Worm (Caenorhabditis elegans) whole organism, midembryonic: Measurements from ENCODE around the gene C18A3.7.

ENCODE experiments used
- T22C8.4 ChIP-seq: fragments of 200-800 bp; sonication (Bioruptor generic); IDR thresholded peaks from 2 replicates; pipeline ENCODE4 v1.3.6; 2022; ENCODE audit warnings: missing genetic modification characterization, missing compliant biosample characterization
- cog-1 ChIP-seq: sonication (generic microtip); optimal IDR thresholded peaks from 2 replicates; lab custom pipeline; 2016; ENCODE audit warnings: missing genetic modification characterization, missing compliant biosample characterization
- flt-1 ChIP-seq: fragments of 200-800 bp; sonication (Bioruptor generic); IDR thresholded peaks from 2 replicates; pipeline ENCODE4 v1.3.6; 2022; ENCODE audit warnings: missing genetic modification characterization, missing compliant biosample characterization
- klf-2 ChIP-seq: fragments of 200-800 bp; sonication (Bioruptor generic); conservative IDR thresholded peaks from 2 replicates; pipeline ENCODE4 v1.3.6; 2022; ENCODE audit warnings: missing genetic modification reagents, missing genetic modification characterization, missing compliant biosample characterization
- med-1 ChIP-seq: sonication (generic microtip); optimal IDR thresholded peaks from 2 replicates; lab custom pipeline; 2017; ENCODE audit warnings: missing genetic modification characterization, mild to moderate bottlenecking, missing compliant biosample characterization, antibody characterized with exemption, missing genetic modification reagents; ENCODE audit not compliant: insufficient read depth
- ref-1 ChIP-seq: fragments of 200-800 bp; sonication (Bioruptor generic); conservative IDR thresholded peaks from 2 replicates; pipeline ENCODE4 v1.3.6; 2022; ENCODE audit warnings: missing genetic modification reagents, missing genetic modification characterization, missing compliant biosample characterization
- tab-1 ChIP-seq: fragments of 200-800 bp; sonication (Bioruptor generic); IDR thresholded peaks from 2 replicates; pipeline ENCODE4 v1.3.6; 2022; ENCODE audit warnings: missing genetic modification characterization, missing compliant biosample characterization
- ztf-23 ChIP-seq: fragments of 200-800 bp; sonication (Bioruptor generic); IDR thresholded peaks from 2 replicates; pipeline ENCODE4 v1.3.6; 2022; ENCODE audit warnings: missing genetic modification reagents, missing genetic modification characterization, missing compliant biosample characterization

ce11 chrII:5712126-5712525 is 18.1 kb downstream of the C18A3.7 start:
- TF ChIP-seq med-1 (GFP tag; lab: Kevin White, UChicago) (no peak), ztf-23 (GFP tag; lab: Robert Waterston, UW) (no peak), tab-1 (GFP tag; lab: Robert Waterston, UW) (no peak), T22C8.4 (GFP tag; lab: Robert Waterston, UW) (no peak), flt-1 (no peak), cog-1 (tag; lab: Kevin White, UChicago) (no peak), klf-2 (GFP tag; lab: Robert Waterston, UW) (no peak), ref-1 (GFP tag; lab: Robert Waterston, UW) (no peak)
